Worm (Caenorhabditis elegans): Measurements from ENCODE around the gene clec-57.

The clec-57 gene

DNA sequence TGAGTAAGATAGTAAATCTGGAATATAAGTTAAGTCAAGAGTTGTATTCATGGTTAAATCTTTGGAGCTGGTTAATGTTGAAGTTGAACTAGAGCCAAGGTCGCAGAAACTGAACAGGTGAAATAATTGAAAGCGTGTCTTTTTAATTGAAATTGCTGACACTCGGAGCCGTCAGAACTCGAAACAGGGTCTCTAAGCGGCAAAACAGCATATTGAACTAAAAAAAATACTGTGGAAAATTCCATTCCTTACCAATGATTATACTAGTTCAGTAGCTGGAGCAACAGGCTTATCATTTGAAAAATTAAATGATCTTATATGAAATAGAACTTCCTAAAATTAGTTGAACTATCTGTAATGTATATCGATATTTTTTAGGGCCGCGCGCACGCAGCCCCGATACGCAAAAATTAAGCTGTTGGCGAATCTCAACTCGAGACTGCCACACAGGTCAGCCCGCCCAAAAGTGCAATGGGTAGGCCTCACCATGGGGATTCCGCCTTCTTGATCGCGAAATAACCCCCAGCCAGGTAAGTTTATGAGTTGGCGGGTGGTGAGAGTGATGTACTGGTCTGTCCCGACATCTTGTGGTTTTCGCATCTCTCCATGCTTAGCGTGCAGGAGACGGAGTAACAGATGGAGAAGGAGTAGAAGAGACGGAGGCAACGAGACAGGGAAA lies 696 bp upstream of the clec-57 start, which contains the start of gene srz-97 (continued):
- TF ChIP-seq lag-1 (GFP tag; IDR thresholded peaks at IDR 0.05) (no peak), F33H1.4 (GFP tag; IDR thresholded peaks at IDR 0.05) (peak; percentile 35; the same call in 1 of the 2 replicates), nhr-90 (tag; optimal IDR thresholded peaks at IDR 0.05) (no peak), lin-35 (GFP tag; optimal IDR thresholded peaks at IDR 0.05) (no peak), Y53G8AR.9 (GFP tag; conservative IDR thresholded peaks at IDR 0.05) (0 out of 2 replicates have a peak, but pooled peaks have one; percentile 61), bed-1 (GFP tag; IDR thresholded peaks at IDR 0.05) (no peak), ztf-3 (GFP tag; optimal IDR thresholded peaks at IDR 0.05) (no peak), C06A6.2 (GFP tag; conservative IDR thresholded peaks at IDR 0.05) (no peak), attf-3 (GFP tag; conservative IDR thresholded peaks at IDR 0.05) (no peak), bed-2 (GFP tag; IDR thresholded peaks at IDR 0.05) (peak; percentile 37; the same call in 1 of the 2 replicates), atf-7 (tag; optimal IDR thresholded peaks at IDR 0.05) (no peak), K11D2.4 (GFP tag; IDR thresholded peaks at IDR 0.05) (no peak), let-607 (tag; optimal IDR thresholded peaks at IDR 0.05) (no peak), hlh-26 (GFP tag; conservative IDR thresholded peaks at IDR 0.05) (no peak), snpc-1.3 (tag; optimal IDR thresholded peaks at IDR 0.05; ENCODE audit: insufficient read depth) (peak; percentile 39), sdz-38 (tag; optimal IDR thresholded peaks at IDR 0.05) (no peak), ceh-100 (GFP tag; IDR thresholded peaks at IDR 0.05) (0 out of 2 replicates have a peak, but pooled peaks have one; percentile 42), ztf-26 (tag; optimal IDR thresholded peaks at IDR 0.05) (no peak), tbx-9 (tag; optimal IDR thresholded peaks at IDR 0.05; ENCODE audit: borderline replicate concordance) (no peak), sea-2 (GFP tag; IDR thresholded peaks at IDR 0.05) (no peak), F55B11.4 (tag; optimal IDR thresholded peaks at IDR 0.05; ENCODE audit: borderline replicate concordance, insufficient read depth) (no peak), K12H6.12 (tag; optimal IDR thresholded peaks at IDR 0.05) (no peak), ztf-6 (GFP tag; IDR thresholded peaks at IDR 0.05) (no peak), dpl-1 (GFP tag; optimal IDR thresholded peaks at IDR 0.05) (no peak), F57C9.4 (tag; optimal IDR thresholded peaks at IDR 0.05) (no peak), D2030.7 (GFP tag; IDR thresholded peaks at IDR 0.05) (peak; percentile 75), die-1 (tag; optimal IDR thresholded peaks at IDR 0.05) (peak; percentile 32), snpc-1.1 (tag; optimal IDR thresholded peaks at IDR 0.05; ENCODE audit: insufficient read depth) (peak; percentile 93), hsf-1 (GFP tag; IDR thresholded peaks at IDR 0.05) (0 out of 2 replicates have a peak, but pooled peaks have one; percentile 25), mes-4 (tag; optimal IDR thresholded peaks at IDR 0.05) (peak; percentile 17), ama-1 (optimal IDR thresholded peaks at IDR 0.05) (no peak), ama-1 (GFP tag; optimal IDR thresholded peaks at IDR 0.05) (no peak), nfya-1 (tag; optimal IDR thresholded peaks at IDR 0.05; ENCODE audit: borderline replicate concordance, insufficient read depth) (no peak), somi-1 (GFP tag; optimal IDR thresholded peaks at IDR 0.05) (no peak), ceh-58 (GFP tag; IDR thresholded peaks at IDR 0.05) (no peak), madf-3 (GFP tag; IDR thresholded peaks at IDR 0.05) (no peak), F39B2.1 (GFP tag; IDR thresholded peaks at IDR 0.05) (no peak), mxl-1 (tag; optimal IDR thresholded peaks at IDR 0.05) (no peak)

DNA sequence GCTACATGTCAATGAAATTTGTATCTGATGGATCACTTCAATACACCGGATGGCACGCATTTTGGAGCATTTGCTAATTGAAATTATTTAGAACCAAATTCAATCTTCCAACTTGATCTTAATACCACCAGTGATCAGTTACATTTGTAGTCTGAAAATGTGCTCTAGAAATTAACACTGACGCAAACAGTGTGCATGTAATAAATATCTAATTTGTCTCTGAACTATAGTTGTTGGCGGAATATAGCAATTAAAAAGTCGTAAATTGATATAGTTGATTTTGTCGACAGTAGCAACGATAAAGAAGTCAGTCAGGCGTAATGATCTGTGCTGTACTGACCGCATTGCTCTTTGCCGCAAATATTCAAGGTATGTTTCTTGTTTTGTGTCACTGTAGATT lies 3.2 kb downstream of the clec-57 start, which contains the start of gene clec-227:
clec-227 (plus strand) TSS at position 301 of the 400 bp plus-strand sequence.
- no peak for TF ChIP-seq nfyb-1 (GFP tag; IDR thresholded peaks at IDR 0.05)
- TF ChIP-seq Y79H2A.3 (GFP tag; conservative IDR thresholded peaks at IDR 0.05), result no peak
- TF ChIP-seq madf-10 (tag; optimal IDR thresholded peaks at IDR 0.05), result no peak
- TF ChIP-seq C17E4.6 (GFP tag; IDR thresholded peaks at IDR 0.05), result no peak

Measured in whole organism, young adult.